Fruit fly (Drosophila melanogaster) Kc167 (cell line): ENCODE data around the gene Fuca.

ENCODE experiments used
- Myc ChIP-seq: fragments of >200 bp; optimal IDR thresholded peaks from 2 replicates; lab custom pipeline; 2017; ENCODE audit warnings: missing external identifiers
- Sin3A ChIP-seq: fragments of >200 bp; optimal IDR thresholded peaks from 2 replicates; lab custom pipeline; 2018; ENCODE audit warnings: missing external identifiers
- insv ChIP-seq: fragments of >200 bp; optimal IDR thresholded peaks from 3 replicates; lab custom pipeline; 2018; ENCODE audit warnings: missing external identifiers
- psq ChIP-seq: fragments of >200 bp; optimal IDR thresholded peaks from 2 replicates; lab custom pipeline; 2017; ENCODE audit warnings: missing external identifiers
- ttk ChIP-seq: sonication (Bioruptor generic); optimal IDR thresholded peaks from 2 replicates; lab custom pipeline; 2017; ENCODE audit warnings: missing external identifiers

dm6 chr3L:11472991-11473390 is 49.5 kb downstream of the Fuca start, which contains the start of gene Vha16-3:
- TF ChIP-seq psq (lab: Kevin White, UChicago), result no peak
- TF ChIP-seq ttk, result no peak
- TF ChIP-seq Myc (lab: Kevin White, UChicago), result no peak
- TF ChIP-seq insv, result no peak
- no peak for TF ChIP-seq Sin3A (lab: Kevin White, UChicago)
